Worm (Caenorhabditis elegans) whole organism, L3 larva: ENCODE results near the gene Y41G9A.6.

ENCODE experiments used
- ZK546.5 ChIP-seq: sonication (generic microtip); optimal IDR thresholded peaks from 2 replicates; lab custom pipeline; 2017; ENCODE audit warnings: missing biosample characterization, missing genetic modification characterization
- aly-2 ChIP-seq: fragments of 150-350 bp; optimal IDR thresholded peaks from 2 replicates; lab custom pipeline; 2014; ENCODE audit warnings: missing biosample characterization, missing genetic modification characterization
- ceh-16 ChIP-seq: sonication (generic microtip); optimal IDR thresholded peaks from 2 replicates; lab custom pipeline; 2017; ENCODE audit warnings: missing biosample characterization, missing genetic modification characterization
- ceh-82 ChIP-seq: fragments of 150-350 bp; optimal IDR thresholded peaks from 2 replicates; lab custom pipeline; 2014; ENCODE audit warnings: missing biosample characterization, missing genetic modification characterization
- egl-27 ChIP-seq: sonication (generic microtip); optimal IDR thresholded peaks from 4 replicates; lab custom pipeline; 2017; ENCODE audit warnings: missing biosample characterization, missing genetic modification reagents, missing genetic modification characterization
- elt-3 ChIP-seq, 3 experiments: fragments of 150-350 bp in 1 of 3; sonication (generic microtip) in 2 of 3; optimal IDR thresholded peaks; 2 replicates in 2 of 3; 4 replicates in 1 of 3; lab custom pipeline; 2014 to 2017; ENCODE audit warnings: missing biosample characterization in 3 of 3, missing genetic modification characterization in 3 of 3
- eor-1 ChIP-seq, 2 experiments: fragments of 150-350 bp; optimal IDR thresholded peaks; 2 replicates each; lab custom pipeline; 2014 to 2018; ENCODE audit warnings: missing biosample characterization in 2 of 2, missing genetic modification characterization in 2 of 2
- fkh-2 ChIP-seq: fragments of 150-350 bp; optimal IDR thresholded peaks from 2 replicates; lab custom pipeline; 2014; ENCODE audit warnings: missing biosample characterization, missing genetic modification reagents, missing genetic modification characterization
- fos-1 ChIP-seq: fragments of 150-350 bp; optimal IDR thresholded peaks from 2 replicates; lab custom pipeline; 2014; ENCODE audit warnings: missing biosample characterization, missing genetic modification characterization
- hmg-11 ChIP-seq: sonication (generic microtip); optimal IDR thresholded peaks from 2 replicates; lab custom pipeline; 2016; ENCODE audit warnings: missing genetic modification characterization, missing compliant biosample characterization
- lin-15B ChIP-seq: fragments of 150-350 bp; optimal IDR thresholded peaks from 2 replicates; lab custom pipeline; 2014; ENCODE audit warnings: missing biosample characterization, missing genetic modification characterization
- lin-39 ChIP-seq: fragments of 150-350 bp; optimal IDR thresholded peaks from 2 replicates; lab custom pipeline; 2018; ENCODE audit warnings: missing biosample characterization, missing genetic modification reagents, missing genetic modification characterization
- lsy-12 ChIP-seq: sonication (generic microtip); optimal IDR thresholded peaks from 2 replicates; lab custom pipeline; 2016; ENCODE audit warnings: mild to moderate bottlenecking, missing genetic modification characterization, missing compliant biosample characterization
- nfya-1 ChIP-seq: sonication (generic microtip); optimal IDR thresholded peaks from 2 replicates; lab custom pipeline; 2017; ENCODE audit warnings: missing genetic modification characterization, mild to moderate bottlenecking, missing compliant biosample characterization, antibody characterized with exemption, moderate library complexity; ENCODE audit not compliant: insufficient read depth
- nhr-11 ChIP-seq: fragments of 150-350 bp; optimal IDR thresholded peaks from 2 replicates; lab custom pipeline; 2014; ENCODE audit warnings: missing biosample characterization, missing genetic modification characterization
- nhr-12 ChIP-seq: fragments of 150-350 bp; optimal IDR thresholded peaks from 2 replicates; lab custom pipeline; 2014; ENCODE audit warnings: missing biosample characterization, missing genetic modification characterization
- nhr-25 ChIP-seq: sonication (generic microtip); optimal IDR thresholded peaks from 2 replicates; lab custom pipeline; 2017; ENCODE audit warnings: missing biosample characterization, missing genetic modification characterization
- nhr-28 ChIP-seq: fragments of 150-350 bp; optimal IDR thresholded peaks from 2 replicates; lab custom pipeline; 2014; ENCODE audit warnings: missing biosample characterization, missing genetic modification characterization
- nhr-76 ChIP-seq: fragments of 150-350 bp; sonication (generic microtip); optimal IDR thresholded peaks from 5 replicates; lab custom pipeline; 2014; ENCODE audit warnings: missing biosample characterization, missing genetic modification characterization
- nhr-77 ChIP-seq: fragments of 150-350 bp; optimal IDR thresholded peaks from 2 replicates; lab custom pipeline; 2014; ENCODE audit warnings: missing biosample characterization, missing genetic modification characterization
- pha-4 ChIP-seq: fragments of 150-350 bp; optimal IDR thresholded peaks from 2 replicates; lab custom pipeline; 2014; ENCODE audit warnings: missing biosample characterization, missing genetic modification reagents, missing genetic modification characterization
- tbx-2 ChIP-seq: sonication (generic microtip); optimal IDR thresholded peaks from 2 replicates; lab custom pipeline; 2016; ENCODE audit warnings: mild to moderate bottlenecking, missing genetic modification characterization, missing compliant biosample characterization
- unc-62 ChIP-seq: fragments of 150-350 bp; sonication (generic microtip); optimal IDR thresholded peaks from 4 replicates; lab custom pipeline; 2014; ENCODE audit warnings: missing biosample characterization, missing genetic modification reagents, missing genetic modification characterization
- zag-1 ChIP-seq: fragments of 150-350 bp; optimal IDR thresholded peaks from 2 replicates; lab custom pipeline; 2014; ENCODE audit warnings: missing biosample characterization, missing genetic modification characterization
- ztf-4 ChIP-seq: fragments of 150-350 bp; optimal IDR thresholded peaks from 2 replicates; lab custom pipeline; 2014; ENCODE audit warnings: missing biosample characterization, missing genetic modification characterization

Gene Y41G9A.6

ce11 chrX:3025145-3025544 lies 21.5 kb upstream of the Y41G9A.6 start:
- TF ChIP-seq ZK546.5 (no peak), nhr-12 (no peak), nhr-28 (no peak), nhr-25 (tag; lab: Kevin White, UChicago) (no peak), eor-1 (tag; optimal IDR thresholded peaks at IDR 0.05; lab: Kevin White, UChicago) (no peak), pha-4 (no peak), unc-62 (GFP tag; lab: Kevin White, UChicago) (peak; percentile 70)

- TF ChIP-seq aly-2 (no peak), tbx-2 (no peak), nfya-1 (tag; lab: Kevin White, UChicago) (peak; percentile 16), lin-39 (tag; lab: Kevin White, UChicago) (peak; percentile 69)
Measured at ce11 chrX:3024637-3025113, 21.1 kb upstream of the Y41G9A.6 start, which contains the start of gene aqp-7. Gene aqp-7 (plus strand): TSS chrX:3025063.

- TF ChIP-seq lsy-12: no peak
- peak; percentile 17 for TF ChIP-seq nfya-1 (tag; lab: Kevin White, UChicago)
- no peak for TF ChIP-seq ceh-16 (tag; lab: Kevin White, UChicago)
- TF ChIP-seq, all 47 proteins: peak for 1
Measured at ce11 chrX:3023552-3024183, 20.1 kb upstream of the Y41G9A.6 start.

- TF ChIP-seq unc-62 (GFP tag; lab: Kevin White, UChicago) (peak; percentile 4), lin-39 (tag; lab: Kevin White, UChicago) (peak; percentile 11), ceh-16 (tag; lab: Kevin White, UChicago) (no peak), pha-4 (no peak), tbx-2 (no peak), elt-3 (tag; optimal IDR thresholded peaks at IDR 0.05; lab: Kevin White, UChicago) (no peak), ztf-4 (tag; lab: Kevin White, UChicago) (no peak), nhr-77 (no peak), nhr-12 (no peak), hmg-11 (tag; lab: Kevin White, UChicago) (peak; percentile 11)
- TF ChIP-seq, all 47 proteins: peak for 3
Measured at ce11 chrX:3022330-3023088, 18.9 kb upstream of the Y41G9A.6 start.

ce11 chrX:3021466-3021865 lies 17.9 kb upstream of the Y41G9A.6 start:
- TF ChIP-seq nfya-1 (tag; lab: Kevin White, UChicago): peak; percentile 5
- TF ChIP-seq fkh-2 (tag; lab: Kevin White, UChicago): no peak

ce11 chrX:3019996-3020395 lies 16.4 kb upstream of the Y41G9A.6 start:
- no peak for TF ChIP-seq lin-15B (tag; lab: Kevin White, UChicago)
- TF ChIP-seq elt-3 (tag; optimal IDR thresholded peaks at IDR 0.05; lab: Kevin White, UChicago): no peak
- TF ChIP-seq egl-27 (tag; lab: Kevin White, UChicago): no peak
- no peak for TF ChIP-seq pha-4
- no peak for TF ChIP-seq lsy-12
- no peak for TF ChIP-seq ceh-82 (tag; lab: Kevin White, UChicago)
- TF ChIP-seq nhr-11 (tag; lab: Kevin White, UChicago): no peak
- no peak for TF ChIP-seq eor-1 (tag; optimal IDR thresholded peaks at IDR 0.05; lab: Kevin White, UChicago)
- no peak for TF ChIP-seq zag-1
- TF ChIP-seq ZK546.5: no peak
- no peak for TF ChIP-seq nhr-76 (tag; lab: Kevin White, UChicago)

- TF ChIP-seq nhr-12: no peak
- TF ChIP-seq fos-1 (tag; lab: Kevin White, UChicago): no peak
Measured at ce11 chrX:3018505-3018996, 14.9 kb upstream of the Y41G9A.6 start, which contains the start of gene flp-18. Gene flp-18 (minus strand): TSS chrX:3018555.
